Worm (Caenorhabditis elegans) whole organism, late embryonic: ENCODE data around the gene C01G10.1.
A peak's percentile ranks its signal among the peaks of the same experiment; 100 is the strongest.

ENCODE experiments used
- C08G9.2 ChIP-seq: sonication (generic microtip); optimal IDR thresholded peaks from 2 replicates; lab custom pipeline; 2016; ENCODE audit warnings: mild to moderate bottlenecking, missing genetic modification characterization, moderate library complexity, missing compliant biosample characterization
- C38D4.7 ChIP-seq: fragments of 200-800 bp; sonication (Bioruptor generic); optimal IDR thresholded peaks from 2 replicates; lab custom pipeline; 2018; ENCODE audit warnings: mild to moderate bottlenecking, missing genetic modification characterization, moderate library complexity, missing compliant biosample characterization
- F13H6.1 ChIP-seq: sonication (generic microtip); optimal IDR thresholded peaks from 2 replicates; lab custom pipeline; 2016; ENCODE audit warnings: missing genetic modification characterization, missing compliant biosample characterization
- K09A11.1 ChIP-seq: sonication (generic microtip); optimal IDR thresholded peaks from 2 replicates; lab custom pipeline; 2017; ENCODE audit warnings: antibody characterized with exemption, mild to moderate bottlenecking, missing genetic modification characterization, missing compliant biosample characterization; ENCODE audit not compliant: insufficient read depth
- ahr-1 ChIP-seq: sonication (generic microtip); optimal IDR thresholded peaks from 2 replicates; lab custom pipeline; 2016; ENCODE audit warnings: missing genetic modification characterization, missing compliant biosample characterization
- ama-1 ChIP-seq: fragments of 150-350 bp; optimal IDR thresholded peaks from 2 replicates; lab custom pipeline; 2014
- ceh-18 ChIP-seq: sonication (generic microtip); optimal IDR thresholded peaks from 2 replicates; lab custom pipeline; 2016; ENCODE audit warnings: missing genetic modification characterization, missing compliant biosample characterization
- ceh-19 ChIP-seq: fragments of 200-800 bp; sonication (Bioruptor generic); optimal IDR thresholded peaks from 2 replicates; lab custom pipeline; 2018; ENCODE audit warnings: mild to moderate bottlenecking, missing genetic modification characterization, missing compliant biosample characterization
- ceh-2 ChIP-seq: sonication (generic microtip); optimal IDR thresholded peaks from 2 replicates; lab custom pipeline; 2016; ENCODE audit warnings: missing genotype, missing genetic modification characterization, missing compliant biosample characterization
- ceh-22 ChIP-seq: sonication (generic microtip); optimal IDR thresholded peaks from 2 replicates; lab custom pipeline; 2017; ENCODE audit warnings: missing biosample characterization, missing genetic modification characterization
- ceh-30 ChIP-seq: fragments of 150-350 bp; optimal IDR thresholded peaks from 2 replicates; lab custom pipeline; 2014; ENCODE audit warnings: missing biosample characterization, missing genetic modification characterization
- ceh-31 ChIP-seq: sonication (generic microtip); optimal IDR thresholded peaks from 2 replicates; lab custom pipeline; 2016; ENCODE audit warnings: missing genetic modification characterization, missing compliant biosample characterization
- ceh-45 ChIP-seq: fragments of 200-800 bp; sonication (Bioruptor generic); IDR thresholded peaks from 2 replicates; pipeline ENCODE4 v1.3.6; 2022; ENCODE audit warnings: missing genetic modification reagents, missing genetic modification characterization, missing compliant biosample characterization
- ceh-6 ChIP-seq: fragments of 200-800 bp; sonication (Bioruptor generic); optimal IDR thresholded peaks from 2 replicates; lab custom pipeline; 2018; ENCODE audit warnings: mild to moderate bottlenecking, missing genetic modification characterization, missing compliant biosample characterization
- dmd-4 ChIP-seq: sonication (generic microtip); optimal IDR thresholded peaks from 2 replicates; lab custom pipeline; 2016; ENCODE audit warnings: borderline replicate concordance, missing genetic modification characterization, missing compliant biosample characterization
- elt-4 ChIP-seq: sonication (generic microtip); optimal IDR thresholded peaks from 2 replicates; lab custom pipeline; 2016; ENCODE audit warnings: missing genetic modification characterization, missing compliant biosample characterization
- ets-4 ChIP-seq: sonication (generic microtip); optimal IDR thresholded peaks from 2 replicates; lab custom pipeline; 2016; ENCODE audit warnings: missing genetic modification characterization, missing compliant biosample characterization
- eyg-1 ChIP-seq: sonication (generic microtip); optimal IDR thresholded peaks from 2 replicates; lab custom pipeline; 2016; ENCODE audit warnings: missing genotype, missing genetic modification characterization, missing compliant biosample characterization
- fkh-10 ChIP-seq: fragments of 150-350 bp; optimal IDR thresholded peaks from 2 replicates; lab custom pipeline; 2014; ENCODE audit warnings: missing biosample characterization, missing genetic modification reagents, missing genetic modification characterization
- gmeb-2 ChIP-seq: sonication (generic microtip); optimal IDR thresholded peaks from 2 replicates; lab custom pipeline; 2016; ENCODE audit warnings: missing genetic modification characterization, inconsistent platforms, missing compliant biosample characterization
- hlh-15 ChIP-seq: sonication (generic microtip); optimal IDR thresholded peaks from 2 replicates; lab custom pipeline; 2016; ENCODE audit warnings: missing genetic modification characterization, missing compliant biosample characterization
- hlh-30 ChIP-seq: sonication (generic microtip); optimal IDR thresholded peaks from 2 replicates; lab custom pipeline; 2017; ENCODE audit warnings: antibody characterized with exemption, missing genetic modification characterization, missing compliant biosample characterization; ENCODE audit not compliant: insufficient read depth
- madf-2 ChIP-seq: sonication (generic microtip); optimal IDR thresholded peaks from 2 replicates; lab custom pipeline; 2017; ENCODE audit warnings: missing genetic modification characterization, missing compliant biosample characterization
- odd-2 ChIP-seq: sonication (generic microtip); optimal IDR thresholded peaks from 2 replicates; lab custom pipeline; 2017; ENCODE audit warnings: antibody characterized with exemption, mild to moderate bottlenecking, missing genetic modification characterization, missing compliant biosample characterization
- pat-9 ChIP-seq: fragments of 200-800 bp; sonication (Bioruptor generic); optimal IDR thresholded peaks from 2 replicates; lab custom pipeline; 2018; ENCODE audit warnings: mild to moderate bottlenecking, missing genetic modification characterization, moderate library complexity, missing compliant biosample characterization
- pax-1 ChIP-seq: fragments of 150-350 bp; optimal IDR thresholded peaks from 2 replicates; lab custom pipeline; 2014; ENCODE audit warnings: missing biosample characterization, missing genetic modification characterization
- ref-2 ChIP-seq: sonication (generic microtip); optimal IDR thresholded peaks from 2 replicates; lab custom pipeline; 2016; ENCODE audit warnings: missing genetic modification characterization, missing compliant biosample characterization
- rnt-1 ChIP-seq: sonication (generic microtip); optimal IDR thresholded peaks from 2 replicates; lab custom pipeline; 2016; ENCODE audit warnings: missing genetic modification characterization, missing compliant biosample characterization
- sdc-2 ChIP-seq: sonication (generic microtip); optimal IDR thresholded peaks from 2 replicates; lab custom pipeline; 2016; ENCODE audit warnings: missing genotype, missing genetic modification characterization, missing compliant biosample characterization
- sox-2 ChIP-seq: fragments of 200-800 bp; sonication (Bioruptor generic); IDR thresholded peaks from 2 replicates; pipeline ENCODE4 v1.3.6; 2022; ENCODE audit warnings: missing genetic modification reagents, missing genetic modification characterization, missing compliant biosample characterization
- syd-9 ChIP-seq: sonication (generic microtip); optimal IDR thresholded peaks from 2 replicates; lab custom pipeline; 2016; ENCODE audit warnings: mild to moderate bottlenecking, missing genetic modification characterization, moderate library complexity, missing compliant biosample characterization
- ztf-16 ChIP-seq: sonication (generic microtip); optimal IDR thresholded peaks from 2 replicates; lab custom pipeline; 2017; ENCODE audit warnings: missing genetic modification characterization, missing compliant biosample characterization

The C01G10.1 gene

ce11 chrV:15140247-15140646, 40.7 kb downstream of the C01G10.1 start, which contains the start of gene K08F9.3:
K08F9.3 (plus strand) TSS chrV:15140547.
- no peak for TF ChIP-seq odd-2 (tag; lab: Kevin White, UChicago)
- TF ChIP-seq ahr-1 (tag; lab: Kevin White, UChicago) = no peak
- no peak for TF ChIP-seq ceh-19
- no peak for TF ChIP-seq ztf-16 (tag; lab: Kevin White, UChicago)
- TF ChIP-seq, all 69 proteins: peak for 0

ce11 chrV:15143285-15143684, 43.7 kb downstream of the C01G10.1 start, which contains the start of gene K08F9.1:
K08F9.1 (minus strand) TSS chrV:15143385.
- no peak for TF ChIP-seq gmeb-2 (tag; lab: Kevin White, UChicago)
- TF ChIP-seq ceh-22 (tag; lab: Kevin White, UChicago) = no peak
- no peak for TF ChIP-seq sox-2 (GFP tag; lab: Robert Waterston, UW)
- no peak for TF ChIP-seq C38D4.7 (GFP tag; lab: Kevin White, UChicago)
- TF ChIP-seq hlh-15 (tag; lab: Kevin White, UChicago) = no peak
- no peak for TF ChIP-seq dmd-4 (tag; lab: Kevin White, UChicago)
- no peak for TF ChIP-seq ceh-2 (tag; lab: Kevin White, UChicago)
- no peak for TF ChIP-seq madf-2 (tag; lab: Kevin White, UChicago)
- no peak for TF ChIP-seq rnt-1 (tag; lab: Kevin White, UChicago)
- no peak for TF ChIP-seq ref-2 (tag; lab: Kevin White, UChicago)
- no peak for TF ChIP-seq ceh-18 (tag; lab: Kevin White, UChicago)
- TF ChIP-seq hlh-30 (tag; lab: Kevin White, UChicago) = no peak
- TF ChIP-seq eyg-1 (tag; lab: Kevin White, UChicago) = no peak
- no peak for TF ChIP-seq pat-9 (tag; lab: Kevin White, UChicago)
- TF ChIP-seq, all 69 proteins: peak for 0

- no peak for TF ChIP-seq hlh-15 (tag; lab: Kevin White, UChicago)
- TF ChIP-seq pax-1 (tag; lab: Kevin White, UChicago) = peak; percentile 54
- TF ChIP-seq ceh-31 = peak; percentile 16
Observed at ce11 chrV:15143798-15144197, 44.3 kb downstream of the C01G10.1 start, which contains the start of gene K08F9.4. K08F9.4 (plus strand) TSS chrV:15144019.

ce11 chrV:15147776-15148175, 48.2 kb downstream of the C01G10.1 start, which contains the start of gene T09F5.20:
T09F5.20 (minus strand) TSS chrV:15147876.
- no peak for TF ChIP-seq pat-9 (tag; lab: Kevin White, UChicago)
- no peak for TF ChIP-seq ama-1 (lab: Kevin White, UChicago)
- no peak for TF ChIP-seq ets-4
- no peak for TF ChIP-seq gmeb-2 (tag; lab: Kevin White, UChicago)
- TF ChIP-seq ceh-45 (GFP tag; lab: Robert Waterston, UW) = no peak
- no peak for TF ChIP-seq ahr-1 (tag; lab: Kevin White, UChicago)
- TF ChIP-seq K09A11.1 (tag; lab: Kevin White, UChicago) = no peak
- TF ChIP-seq sdc-2 = no peak
- TF ChIP-seq fkh-10 = no peak
- TF ChIP-seq F13H6.1 (tag; lab: Kevin White, UChicago) = no peak
- no peak for TF ChIP-seq ceh-6
- no peak for TF ChIP-seq C08G9.2 (tag; lab: Kevin White, UChicago)
- TF ChIP-seq ceh-30 = no peak
- TF ChIP-seq C38D4.7 (GFP tag; lab: Kevin White, UChicago) = no peak

- TF ChIP-seq ceh-22 (tag; lab: Kevin White, UChicago) = no peak
- peak; percentile 5 for TF ChIP-seq rnt-1 (tag; lab: Kevin White, UChicago)
- no peak for TF ChIP-seq ref-2 (tag; lab: Kevin White, UChicago)
- TF ChIP-seq syd-9 = no peak
- no peak for TF ChIP-seq elt-4 (tag; lab: Kevin White, UChicago)
Observed at ce11 chrV:15148800-15149199, 49.3 kb downstream of the C01G10.1 start, which contains the start of gene T09F5.1. T09F5.1 (plus strand) TSS chrV:15149100.
